Worm (Caenorhabditis elegans): ENCODE results near the gene F28A12.3.

DNA sequence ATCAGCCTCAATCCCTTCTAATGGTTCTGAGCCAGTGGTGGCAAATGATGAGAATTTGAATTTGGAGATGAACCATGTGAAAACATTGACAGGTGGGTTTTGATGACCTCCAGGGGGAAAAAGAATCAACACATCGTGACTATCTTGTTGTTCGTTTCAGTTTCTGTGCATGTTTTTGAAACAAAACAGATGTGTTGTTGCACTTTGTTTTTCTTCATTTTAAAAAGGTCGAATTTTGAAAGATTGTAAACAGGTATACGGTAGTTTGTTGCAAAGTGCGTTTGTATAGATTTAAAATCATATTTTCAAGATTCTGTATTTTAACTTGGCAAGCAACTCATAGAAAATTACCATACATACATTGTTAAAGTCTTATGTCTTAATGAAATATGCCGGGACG, 9.2 kb upstream of the F28A12.3 start:
- TF ChIP-seq hmg-4 (GFP tag; optimal IDR thresholded peaks at IDR 0.05): no peak
- TF ChIP-seq ama-1 (optimal IDR thresholded peaks at IDR 0.05): no peak
- TF ChIP-seq ceh-13 (GFP tag; optimal IDR thresholded peaks at IDR 0.05): no peak
- no peak for TF ChIP-seq flt-1 (GFP tag; IDR thresholded peaks at IDR 0.05)
- TF ChIP-seq tra-4 (tag; optimal IDR thresholded peaks at IDR 0.05): no peak
- TF ChIP-seq pes-1 (GFP tag; IDR thresholded peaks at IDR 0.05): no peak
- TF ChIP-seq tbx-11 (GFP tag; IDR thresholded peaks at IDR 0.05): no peak
- TF ChIP-seq ceh-36 (tag; optimal IDR thresholded peaks at IDR 0.05): no peak
- no peak for TF ChIP-seq sea-1 (GFP tag; conservative IDR thresholded peaks at IDR 0.05)
- no peak for TF ChIP-seq tbx-37 (GFP tag; conservative IDR thresholded peaks at IDR 0.05)
- TF ChIP-seq hmbx-1 (tag; optimal IDR thresholded peaks at IDR 0.05): no peak
- TF ChIP-seq ets-7 (tag; optimal IDR thresholded peaks at IDR 0.05): no peak
